Worm (Caenorhabditis elegans): ENCODE data around the gene W06H8.2.

DNA sequence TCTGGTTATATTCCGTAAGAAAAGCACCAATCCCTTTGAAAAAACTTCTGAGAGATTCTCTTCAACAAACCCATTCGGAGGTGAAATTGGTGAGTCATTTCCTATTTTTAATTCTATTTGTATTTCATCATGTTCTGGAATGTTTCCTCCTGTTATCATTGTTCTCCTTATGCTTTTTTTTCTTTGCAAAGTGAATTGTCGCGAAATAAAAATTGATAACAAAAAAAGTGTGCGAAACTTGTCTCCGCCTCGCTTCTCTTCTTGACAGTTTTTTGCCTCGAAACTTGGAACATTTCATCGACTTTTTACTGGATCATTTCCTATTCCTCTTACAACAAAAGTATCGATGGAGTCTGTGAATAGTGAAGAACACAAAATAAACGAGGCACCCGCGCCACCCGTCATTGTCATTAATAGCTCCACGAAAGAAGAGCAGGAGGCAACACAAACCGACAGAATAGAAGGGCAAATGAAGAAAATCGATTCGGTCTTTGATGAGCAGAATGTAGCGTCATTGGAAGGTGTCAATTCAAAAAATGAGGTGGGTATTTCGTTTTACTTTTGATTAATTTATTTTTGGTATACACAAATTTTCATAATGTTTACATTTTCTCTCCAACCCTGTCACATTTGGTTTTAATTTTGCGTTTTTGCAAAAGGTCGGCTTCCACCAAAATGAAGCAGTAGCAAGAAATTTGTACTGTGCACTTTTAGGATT, 3.5 kb downstream of the W06H8.2 start:
- no peak for TF ChIP-seq pros-1 (tag; optimal IDR thresholded peaks at IDR 0.05)
- no peak for TF ChIP-seq ceh-6 (GFP tag; optimal IDR thresholded peaks at IDR 0.05)
- TF ChIP-seq pha-2 (tag; optimal IDR thresholded peaks at IDR 0.05), result no peak
- TF ChIP-seq ceh-22 (tag; optimal IDR thresholded peaks at IDR 0.05), result no peak
- no peak for TF ChIP-seq tbx-2 (tag; optimal IDR thresholded peaks at IDR 0.05)

Data from whole organism, late embryonic.